Fruit fly (Drosophila melanogaster) whole organism: Measurements from ENCODE around the gene Osi16.

ENCODE experiments used
- CG8478 ChIP-seq: fragments of >200 bp; optimal IDR thresholded peaks from 2 replicates; lab custom pipeline; 2018; ENCODE audit warnings: inconsistent platforms
- Dll ChIP-seq: fragments of >200 bp; optimal IDR thresholded peaks from 2 replicates; lab custom pipeline; 2017
- EcR ChIP-seq, 2 experiments: fragments of >200 bp; optimal IDR thresholded peaks; 2 replicates each; lab custom pipeline; 2017; ENCODE audit warnings: missing biosample characterization in 2 of 2, missing genetic modification characterization in 2 of 2, missing genetic modification reagents in 2 of 2
- pan ChIP-seq: fragments of >200 bp; optimal IDR thresholded peaks from 2 replicates; lab custom pipeline; 2017
- psq ChIP-seq: fragments of >200 bp; optimal IDR thresholded peaks from 2 replicates; lab custom pipeline; 2017
- usp ChIP-seq: fragments of >200 bp; optimal IDR thresholded peaks from 2 replicates; lab custom pipeline; 2017; ENCODE audit warnings: missing biosample characterization, missing genetic modification characterization, mixed read lengths

Gene Osi16

DNA sequence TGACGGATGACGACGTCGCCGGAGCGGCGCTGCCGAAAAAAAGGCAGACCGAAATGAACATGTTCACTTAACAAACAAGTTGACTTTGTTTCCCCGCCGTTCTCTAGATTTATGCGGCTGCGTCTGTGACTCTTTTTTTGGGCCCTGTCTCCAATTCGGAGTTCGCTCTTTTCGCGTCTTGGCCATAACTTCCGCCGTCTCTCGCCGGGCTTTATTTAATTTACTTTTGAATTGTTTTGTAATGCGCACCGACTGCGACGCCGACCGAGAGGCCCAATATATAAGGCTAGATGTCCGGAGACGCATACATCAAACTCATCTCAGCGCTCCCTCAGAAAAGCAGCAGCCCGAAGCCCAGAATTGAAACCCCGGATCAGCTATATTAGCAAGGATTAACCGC, 6.2 kb upstream of the Osi16 start, which contains the start of gene Osi14:
Gene Osi14, plus strand, starts transcription at position 301 of the 400 bp plus-strand sequence.
- TF ChIP-seq pan (lab: Kevin White, UChicago): no peak
- TF ChIP-seq usp (GFP tag; lab: Kevin White, UChicago): no peak
- no peak for TF ChIP-seq EcR (GFP tag; optimal IDR thresholded peaks at IDR 0.05; lab: Kevin White, UChicago)
- no peak for TF ChIP-seq psq
- no peak for TF ChIP-seq CG8478
- TF ChIP-seq Dll (lab: Kevin White, UChicago): no peak

DNA sequence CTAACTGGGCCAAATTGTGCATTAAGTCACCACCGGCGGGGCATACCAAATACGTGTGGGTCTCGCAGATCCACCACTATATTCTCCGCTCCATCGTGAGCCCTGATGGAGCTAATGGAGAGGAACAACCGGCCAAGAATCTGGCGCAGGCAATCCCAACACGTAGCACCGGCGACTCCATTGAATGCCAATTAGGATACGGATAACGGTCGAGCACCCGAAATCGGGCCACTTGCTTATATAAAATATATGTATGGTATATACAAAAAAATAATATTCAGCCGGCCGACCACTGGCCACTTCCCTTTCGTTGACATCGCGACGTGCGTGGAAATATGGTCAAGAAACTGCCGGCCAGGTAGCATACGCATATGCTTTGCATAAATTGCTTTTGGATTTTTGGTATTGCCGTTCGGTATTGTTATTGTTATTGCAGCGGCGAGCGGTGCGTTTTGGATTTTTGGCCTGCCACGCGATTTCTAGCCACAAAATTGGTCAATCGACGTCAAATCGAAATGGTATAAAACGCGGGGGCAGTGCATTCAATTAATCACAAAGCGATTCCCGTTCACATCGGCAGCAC, 3.7 kb upstream of the Osi16 start, which contains the start of gene Osi15:
Gene Osi15, plus strand, starts transcription at position 548 of the 583 bp plus-strand sequence.
- TF ChIP-seq usp (GFP tag; lab: Kevin White, UChicago) (no peak), pan (lab: Kevin White, UChicago) (no peak), CG8478 (no peak), EcR (GFP tag; optimal IDR thresholded peaks at IDR 0.05; lab: Kevin White, UChicago) (no peak), psq (no peak), Dll (lab: Kevin White, UChicago) (no peak)

DNA sequence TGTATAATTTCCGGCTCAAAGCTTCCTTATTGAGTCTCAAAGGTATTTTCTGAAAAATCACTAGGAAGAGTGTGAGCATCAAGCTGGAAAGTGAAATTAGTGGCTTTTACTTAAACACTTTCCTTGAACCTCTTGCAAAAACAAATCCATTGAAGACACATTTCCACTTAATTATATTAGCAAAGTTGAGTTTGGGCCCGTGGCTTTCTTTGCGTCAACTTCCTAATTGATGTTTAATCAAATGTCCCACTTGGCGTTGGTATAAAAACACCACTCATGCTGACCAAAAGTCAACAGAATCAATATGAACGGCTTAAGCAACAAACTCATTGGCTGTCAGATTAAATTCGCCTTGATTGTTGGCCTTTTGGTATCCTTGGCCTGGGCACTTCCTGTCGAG, 1.3 kb upstream of the Osi16 start, which contains the start of gene CG46396:
Gene CG46396, plus strand, starts transcription at position 301 of the 400 bp plus-strand sequence.
- no peak for TF ChIP-seq psq
- TF ChIP-seq CG8478: no peak
- TF ChIP-seq usp (GFP tag; lab: Kevin White, UChicago): no peak
- no peak for TF ChIP-seq EcR (GFP tag; optimal IDR thresholded peaks at IDR 0.05; lab: Kevin White, UChicago)
- no peak for TF ChIP-seq Dll (lab: Kevin White, UChicago)
- no peak for TF ChIP-seq pan (lab: Kevin White, UChicago)

DNA sequence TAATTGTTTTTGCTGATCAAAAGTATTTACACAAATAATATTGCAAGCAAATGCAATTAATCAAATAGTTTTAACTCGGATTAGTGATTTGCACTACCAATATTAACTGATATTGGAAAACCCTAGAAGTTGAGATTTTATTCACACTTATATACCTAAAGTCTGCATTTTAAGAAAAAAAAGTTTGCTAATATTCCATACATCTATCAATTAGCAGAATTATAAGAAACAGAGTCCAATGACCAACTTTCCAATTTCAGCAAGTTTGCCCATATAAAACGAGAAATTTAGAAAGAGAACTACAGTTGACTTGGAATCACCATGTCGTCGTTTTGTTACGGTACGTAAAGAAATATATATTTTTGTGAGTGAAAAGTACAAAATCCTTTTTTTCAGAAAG, 1.5 kb downstream of the Osi16 start, which contains the start of gene CG46026:
Gene CG46026, plus strand, starts transcription at position 301 of the 400 bp plus-strand sequence.
- no peak for TF ChIP-seq pan (lab: Kevin White, UChicago)
- no peak for TF ChIP-seq usp (GFP tag; lab: Kevin White, UChicago)
- TF ChIP-seq Dll (lab: Kevin White, UChicago): no peak
- no peak for TF ChIP-seq EcR (GFP tag; optimal IDR thresholded peaks at IDR 0.05; lab: Kevin White, UChicago)
- TF ChIP-seq psq: no peak
- TF ChIP-seq CG8478: no peak

DNA sequence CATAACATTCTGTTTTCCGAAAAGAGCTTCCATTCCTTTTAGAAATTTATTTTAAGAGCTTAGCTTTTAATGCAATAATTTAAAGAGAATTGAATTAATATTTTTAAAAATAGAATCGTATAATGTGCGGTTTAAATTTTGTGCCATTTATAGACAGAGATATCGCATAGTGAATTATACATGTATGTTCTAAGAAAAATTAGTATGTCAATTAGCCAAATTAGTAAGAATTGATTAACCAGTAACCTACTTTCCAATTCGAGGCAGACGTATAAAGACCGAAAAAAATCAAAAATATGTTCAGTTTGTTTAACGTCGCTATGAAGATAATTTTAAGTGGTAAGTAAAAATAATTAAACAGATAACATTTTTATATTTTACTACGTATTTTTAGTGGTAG, 4.6 kb downstream of the Osi16 start, which contains the start of gene CG31560:
Gene CG31560, plus strand, starts transcription at position 301 of the 400 bp plus-strand sequence.
- TF ChIP-seq CG8478 (no peak), usp (GFP tag; lab: Kevin White, UChicago) (no peak), EcR (GFP tag; optimal IDR thresholded peaks at IDR 0.05; lab: Kevin White, UChicago) (no peak), Dll (lab: Kevin White, UChicago) (no peak), pan (lab: Kevin White, UChicago) (no peak), psq (no peak)

DNA sequence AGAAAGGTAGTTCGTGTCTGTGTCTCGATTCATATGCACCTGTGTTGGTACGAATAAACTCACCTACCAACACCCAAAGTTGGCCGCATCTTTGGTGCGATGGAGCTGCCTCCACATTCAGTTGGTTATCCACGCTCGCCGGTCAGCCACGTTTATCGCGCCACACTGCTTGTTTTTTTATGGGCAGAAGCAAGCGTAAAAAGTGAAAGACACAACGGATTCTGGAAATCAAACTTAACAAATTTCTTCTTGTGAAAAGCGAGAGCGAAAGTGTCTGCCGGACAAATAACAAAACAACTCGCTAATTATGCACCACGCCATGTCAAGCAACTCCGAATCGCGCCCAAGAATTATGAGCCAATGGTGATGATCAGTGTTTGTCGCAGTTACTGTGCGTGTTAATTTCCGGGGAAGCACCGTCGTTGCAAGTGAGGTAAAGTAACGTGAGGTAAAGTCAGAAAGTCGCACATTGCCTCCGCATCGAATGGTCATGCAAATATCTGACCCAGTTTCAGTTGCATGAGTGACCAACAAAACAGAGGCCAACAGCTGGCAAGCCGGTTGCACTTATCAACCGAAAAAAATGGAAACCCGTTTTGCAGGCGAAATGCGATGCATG, 6.7 kb downstream of the Osi16 start, which contains the start of gene Osi17:
Gene Osi17, plus strand, starts transcription at position 132 of the 619 bp plus-strand sequence.
- no peak for TF ChIP-seq CG8478
- TF ChIP-seq pan (lab: Kevin White, UChicago): no peak
- no peak for TF ChIP-seq EcR (GFP tag; optimal IDR thresholded peaks at IDR 0.05; lab: Kevin White, UChicago)
- no peak for TF ChIP-seq psq
- no peak for TF ChIP-seq usp (GFP tag; lab: Kevin White, UChicago)
- no peak for TF ChIP-seq Dll (lab: Kevin White, UChicago)

DNA sequence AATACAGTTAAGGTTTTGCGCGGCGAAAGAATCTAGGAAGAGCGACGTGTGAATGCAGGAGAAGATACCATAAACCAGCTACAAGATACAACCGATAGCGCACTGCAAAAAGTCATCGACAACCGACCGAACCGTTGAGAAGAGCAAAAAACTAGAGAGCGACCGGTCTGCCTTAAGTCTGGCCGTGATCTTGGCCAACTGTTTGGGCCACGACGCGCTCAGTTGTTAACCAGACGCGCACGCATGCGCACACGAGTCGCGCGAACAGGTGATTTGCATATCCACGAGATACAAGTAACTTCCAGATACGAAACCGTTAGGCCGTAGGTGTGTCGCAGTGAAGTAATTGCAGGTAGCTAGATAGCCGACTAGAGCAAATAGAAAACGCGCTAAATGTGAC, 10.0 kb downstream of the Osi16 start:
- TF ChIP-seq EcR (GFP tag; optimal IDR thresholded peaks at IDR 0.05; lab: Kevin White, UChicago) (no peak), psq (no peak), CG8478 (no peak), usp (GFP tag; lab: Kevin White, UChicago) (no peak), pan (lab: Kevin White, UChicago) (no peak), Dll (lab: Kevin White, UChicago) (no peak)

DNA sequence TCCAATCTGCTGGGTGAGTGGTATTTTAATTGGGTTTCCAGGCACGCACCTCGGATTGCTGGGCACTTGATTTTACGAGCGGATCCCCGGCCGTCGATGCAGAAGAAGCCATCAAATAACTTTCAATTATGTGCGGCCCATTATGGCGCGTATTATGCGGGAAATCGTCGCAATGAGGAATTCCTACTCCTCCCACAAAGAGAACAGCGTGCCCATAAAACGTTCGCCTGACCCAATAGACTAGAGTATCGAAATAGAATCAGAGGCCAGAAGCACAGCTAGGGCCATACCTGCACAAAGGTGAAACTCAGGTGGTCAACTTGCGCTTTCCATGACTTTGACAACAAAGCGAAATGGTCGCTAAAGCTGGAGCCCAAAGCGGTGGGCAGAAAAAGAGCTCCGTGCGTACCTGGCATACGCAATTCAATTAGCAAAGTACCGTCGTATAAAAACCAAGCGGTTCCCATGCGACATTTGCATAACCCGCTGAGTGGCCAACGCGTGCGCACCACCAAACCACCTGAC, 24.8 kb downstream of the Osi16 start, which contains the start of gene Osi18:
Gene Osi18, plus strand, starts transcription at position 475 of the 525 bp plus-strand sequence.
- TF ChIP-seq CG8478: no peak

DNA sequence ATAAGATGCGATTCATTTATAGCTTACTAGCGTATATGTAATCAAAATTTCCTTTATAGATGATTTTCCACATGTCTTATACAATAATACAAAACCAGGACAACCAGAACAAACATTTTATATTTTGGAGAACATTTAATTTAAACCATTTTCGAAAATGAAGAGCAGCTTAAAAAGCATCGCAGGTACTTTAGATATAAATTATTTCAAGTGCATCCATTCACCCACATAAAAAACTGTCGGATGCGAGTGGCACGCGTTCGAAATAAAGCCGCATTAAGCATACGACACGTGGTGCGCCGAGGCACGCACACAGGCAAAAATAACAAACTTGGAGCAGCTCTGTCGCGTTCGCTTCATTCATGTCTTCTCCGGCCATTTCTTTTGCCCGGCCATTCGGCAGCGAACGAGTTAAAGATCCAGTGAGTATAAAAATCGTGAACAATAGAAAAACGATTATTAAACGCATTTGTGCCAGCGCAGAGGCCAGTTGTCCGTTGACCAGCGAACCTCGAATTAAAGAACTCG, 29.9 kb downstream of the Osi16 start, which contains the start of gene Osi19:
Gene Osi19, plus strand, starts transcription at position 457 of the 528 bp plus-strand sequence.
- TF ChIP-seq pan (lab: Kevin White, UChicago) (no peak), CG8478 (no peak), EcR (GFP tag; optimal IDR thresholded peaks at IDR 0.05; lab: Kevin White, UChicago) (no peak), Dll (lab: Kevin White, UChicago) (no peak), usp (GFP tag; lab: Kevin White, UChicago) (no peak), psq (no peak)

DNA sequence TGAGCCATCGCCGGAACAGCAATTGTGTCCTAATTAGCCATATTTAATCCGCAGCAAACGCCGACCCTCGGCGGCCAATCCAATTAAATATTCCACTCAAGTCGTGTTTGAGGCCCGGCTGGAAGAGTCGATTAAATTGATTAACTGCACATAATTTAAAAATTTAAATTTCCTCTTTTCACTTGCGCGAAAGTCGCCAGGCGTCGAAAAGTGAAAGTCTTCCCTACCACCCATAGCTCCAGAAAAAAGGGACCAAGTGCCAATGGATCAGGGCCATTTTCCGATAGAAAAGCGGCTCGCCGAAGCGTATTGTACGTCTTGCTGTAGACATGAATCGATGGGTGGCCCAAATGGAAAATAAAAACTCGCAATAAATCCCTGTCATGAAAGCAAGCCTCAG, 32.4 kb downstream of the Osi16 start:
- TF ChIP-seq EcR (GFP tag; optimal IDR thresholded peaks at IDR 0.05; lab: Kevin White, UChicago) (no peak), psq (no peak), pan (lab: Kevin White, UChicago) (no peak), usp (GFP tag; lab: Kevin White, UChicago) (no peak), CG8478 (no peak), Dll (lab: Kevin White, UChicago) (no peak)

DNA sequence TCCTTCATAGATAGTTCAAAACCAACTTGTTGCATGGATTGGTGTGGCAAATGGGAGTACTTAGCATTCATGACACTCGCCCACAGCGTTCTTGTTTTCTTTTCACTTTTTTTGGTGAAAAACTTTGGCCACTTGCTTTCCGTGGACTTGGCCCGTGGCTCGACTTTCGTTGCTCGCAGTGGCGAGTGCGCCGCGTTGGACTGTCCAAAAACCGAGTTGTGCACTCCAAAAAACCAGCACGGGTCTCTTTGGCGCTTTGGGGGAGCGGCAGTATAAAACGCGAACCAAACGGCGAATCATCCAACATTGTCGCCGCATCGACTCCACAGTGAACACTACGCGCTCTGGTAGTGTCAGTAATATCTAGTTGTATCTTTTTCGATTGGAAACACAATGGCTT, 34.7 kb downstream of the Osi16 start, which contains the start of gene Osi20:
Gene Osi20, plus strand, starts transcription at position 301 of the 400 bp plus-strand sequence.
- TF ChIP-seq CG8478: no peak
- no peak for TF ChIP-seq usp (GFP tag; lab: Kevin White, UChicago)

DNA sequence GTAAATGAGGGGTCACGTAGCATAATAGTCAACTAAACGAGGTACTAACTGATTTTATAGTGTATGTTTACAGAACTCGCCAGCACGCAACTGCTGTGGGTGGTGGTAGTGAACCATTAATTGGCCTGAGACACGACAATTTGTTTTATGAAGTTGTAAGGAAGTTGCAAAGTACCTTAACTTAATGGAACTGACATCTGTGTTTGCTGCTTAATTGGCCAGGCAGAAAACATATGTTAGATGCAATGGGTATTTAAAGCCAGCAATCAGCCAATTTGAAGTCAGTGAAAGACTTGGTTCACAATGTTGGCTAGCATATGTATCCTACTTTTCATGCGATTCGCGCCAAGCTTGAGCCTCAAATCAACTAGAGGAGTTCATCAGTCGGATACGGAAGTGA, 36.6 kb downstream of the Osi16 start, which contains the start of gene CG17917:
Gene CG17917, plus strand, starts transcription at position 301 of the 400 bp plus-strand sequence.
- TF ChIP-seq usp (GFP tag; lab: Kevin White, UChicago) (no peak), CG8478 (no peak), Dll (lab: Kevin White, UChicago) (no peak), EcR (GFP tag; optimal IDR thresholded peaks at IDR 0.05; lab: Kevin White, UChicago) (no peak), pan (lab: Kevin White, UChicago) (no peak), psq (no peak)
